Worm (Caenorhabditis elegans) whole organism, mixed stage, embryonic: Measurements from ENCODE around the gene srh-240.

Source experiments
- M03D4.4 ChIP-seq: sonication (generic microtip); optimal IDR thresholded peaks from 2 replicates; lab custom pipeline; 2017; ENCODE audit warnings: mild to moderate bottlenecking, missing genetic modification characterization, missing compliant biosample characterization
- ces-1 ChIP-seq: fragments of 150-350 bp; optimal IDR thresholded peaks from 2 replicates; lab custom pipeline; 2014; ENCODE audit warnings: missing biosample characterization, missing genetic modification reagents, missing genetic modification characterization
- drap-1 ChIP-seq: fragments of 200-800 bp; sonication (Bioruptor generic); optimal IDR thresholded peaks from 3 replicates; lab custom pipeline; 2018; ENCODE audit warnings: mild to moderate bottlenecking, missing genetic modification characterization, missing compliant biosample characterization
- ham-2 ChIP-seq: fragments of 200-800 bp; sonication (Bioruptor generic); optimal IDR thresholded peaks from 2 replicates; lab custom pipeline; 2018; ENCODE audit warnings: mild to moderate bottlenecking, missing genetic modification characterization, missing compliant biosample characterization
- lin-13 ChIP-seq: fragments of 150-350 bp; optimal IDR thresholded peaks from 2 replicates; lab custom pipeline; 2014; ENCODE audit warnings: missing biosample characterization, missing genetic modification characterization
- lsy-2 ChIP-seq: fragments of 150-350 bp; optimal IDR thresholded peaks from 2 replicates; lab custom pipeline; 2014; ENCODE audit warnings: missing biosample characterization, missing genetic modification characterization
- mab-5 ChIP-seq: fragments of 150-350 bp; optimal IDR thresholded peaks from 2 replicates; lab custom pipeline; 2014; ENCODE audit warnings: missing biosample characterization, missing genetic modification characterization
- nhr-12 ChIP-seq: fragments of 150-350 bp; optimal IDR thresholded peaks from 2 replicates; lab custom pipeline; 2014; ENCODE audit warnings: missing biosample characterization, missing genetic modification characterization
- nhr-28 ChIP-seq: fragments of 150-350 bp; optimal IDR thresholded peaks from 2 replicates; lab custom pipeline; 2014; ENCODE audit warnings: missing biosample characterization, missing genetic modification characterization
- nhr-76 ChIP-seq: sonication (generic microtip); optimal IDR thresholded peaks from 2 replicates; lab custom pipeline; 2017; ENCODE audit warnings: missing biosample characterization, missing genetic modification characterization
- snpc-4 ChIP-seq: fragments of 150-350 bp; optimal IDR thresholded peaks from 2 replicates; lab custom pipeline; 2014; ENCODE audit warnings: missing biosample characterization, missing genetic modification characterization
- sptf-1 ChIP-seq: sonication (generic microtip); optimal IDR thresholded peaks from 2 replicates; lab custom pipeline; 2017; ENCODE audit warnings: mild to moderate bottlenecking, missing genetic modification characterization, moderate library complexity, missing compliant biosample characterization
- unc-62 ChIP-seq: fragments of 150-350 bp; optimal IDR thresholded peaks from 2 replicates; lab custom pipeline; 2014; ENCODE audit warnings: missing biosample characterization, missing genetic modification reagents, missing genetic modification characterization
- ztf-11 ChIP-seq: fragments of 150-350 bp; optimal IDR thresholded peaks from 2 replicates; lab custom pipeline; 2014; ENCODE audit warnings: missing biosample characterization, missing genetic modification characterization

ce11 chrV:2869503-2869902, 4.5 kb downstream of the srh-240 start, which contains the start of gene srh-241:
- TF ChIP-seq M03D4.4 (tag; lab: Kevin White, UChicago) (no peak), ham-2 (GFP tag; lab: Kevin White, UChicago) (no peak), drap-1 (GFP tag; lab: Kevin White, UChicago) (no peak), nhr-12 (tag; lab: Kevin White, UChicago) (no peak), lin-13 (tag; lab: Kevin White, UChicago) (no peak), nhr-28 (tag; lab: Kevin White, UChicago) (no peak), snpc-4 (no peak), unc-62 (GFP tag; lab: Kevin White, UChicago) (no peak), mab-5 (tag; lab: Kevin White, UChicago) (no peak), sptf-1 (tag; lab: Kevin White, UChicago) (no peak), nhr-76 (tag; lab: Kevin White, UChicago) (no peak), ztf-11 (tag; lab: Kevin White, UChicago) (no peak), lsy-2 (no peak), ces-1 (GFP tag; lab: Kevin White, UChicago) (no peak)
